Worm (Caenorhabditis elegans): ENCODE measurements around the gene msp-58.

ce11 chrIV:5337649-5338048 lies 29.3 kb downstream of the msp-58 start:
- TF ChIP-seq ceh-13 (GFP tag; optimal IDR thresholded peaks at IDR 0.05): no peak
- no peak for TF ChIP-seq scrt-1 (GFP tag; IDR thresholded peaks at IDR 0.05)
- TF ChIP-seq F13C5.2 (tag; optimal IDR thresholded peaks at IDR 0.05): no peak
- no peak for TF ChIP-seq ama-1 (optimal IDR thresholded peaks at IDR 0.05)
- no peak for TF ChIP-seq hnd-1 (tag; optimal IDR thresholded peaks at IDR 0.05)
- no peak for TF ChIP-seq ceh-36 (tag; optimal IDR thresholded peaks at IDR 0.05)
- TF ChIP-seq flt-1 (GFP tag; IDR thresholded peaks at IDR 0.05): no peak
- no peak for TF ChIP-seq pes-1 (GFP tag; IDR thresholded peaks at IDR 0.05)
- no peak for TF ChIP-seq ets-7 (tag; optimal IDR thresholded peaks at IDR 0.05)
- TF ChIP-seq sea-1 (GFP tag; conservative IDR thresholded peaks at IDR 0.05): no peak
- TF ChIP-seq tbx-37 (GFP tag; conservative IDR thresholded peaks at IDR 0.05): no peak
- TF ChIP-seq tra-4 (tag; optimal IDR thresholded peaks at IDR 0.05): no peak
- TF ChIP-seq B0310.2 (tag; optimal IDR thresholded peaks at IDR 0.05): no peak

Data from whole organism, early embryonic.